Worm (Caenorhabditis elegans): ENCODE results near the gene F42A9.8.

DNA sequence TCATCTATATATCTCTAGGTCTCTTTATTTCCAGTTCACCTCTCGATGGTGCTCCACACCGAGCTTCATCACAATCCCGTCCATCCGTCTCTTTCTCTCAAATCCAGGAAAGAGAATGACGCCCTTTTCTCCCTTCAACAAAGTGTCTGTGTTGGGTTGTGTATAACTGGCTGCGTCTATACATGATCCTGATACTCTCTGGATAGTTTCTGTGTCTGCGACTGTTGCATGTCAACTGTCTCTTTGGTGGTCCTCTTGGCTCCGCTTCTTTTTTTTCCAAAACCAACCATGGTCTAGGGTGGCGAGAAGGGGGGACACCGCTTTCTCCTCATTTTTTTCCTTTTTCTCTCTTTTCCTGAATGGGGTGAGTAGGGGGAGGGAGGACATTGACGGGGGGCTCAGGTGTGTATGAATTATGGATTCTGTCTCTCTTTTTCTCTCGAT is 11.0 kb upstream of the F42A9.8 start:
- no peak for TF ChIP-seq C06A6.2 (GFP tag; conservative IDR thresholded peaks at IDR 0.05)
- no peak for TF ChIP-seq pha-4 (tag; optimal IDR thresholded peaks at IDR 0.05)
- no peak for TF ChIP-seq Y79H2A.3 (GFP tag; conservative IDR thresholded peaks at IDR 0.05)
